Fruit fly (Drosophila melanogaster): ENCODE results near the gene Cpr78Cc.

dm6 chr3L:21303659-21304058, 3.3 kb downstream of the Cpr78Cc start:
- TF ChIP-seq gl (tag; optimal IDR thresholded peaks at IDR 0.05): no peak
- TF ChIP-seq Snoo (tag; optimal IDR thresholded peaks at IDR 0.05): no peak
- no peak for TF ChIP-seq CG4496 (GFP tag; IDR thresholded peaks at IDR 0.05)

Measured in whole organism, pupa.